Fruit fly (Drosophila melanogaster) whole organism, embryonic: Measurements from ENCODE around the gene sip3.

Experiments
- Awh ChIP-seq: fragments of 200-800 bp; sonication (Bioruptor generic); IDR thresholded peaks from 2 replicates; pipeline ENCODE4, ENCODE4 v1.3.6; 2022; ENCODE audit warnings: missing biosample characterization, missing genetic modification characterization
- Bgb ChIP-seq: fragments of 200-800 bp; sonication (Bioruptor generic); IDR thresholded peaks from 2 replicates; pipeline ENCODE4 v1.3.6; 2022; ENCODE audit warnings: missing biosample characterization, missing genetic modification characterization; ENCODE audit not compliant: partially characterized antibody
- CG10267 ChIP-seq: fragments of 200-800 bp; sonication (Bioruptor generic); optimal IDR thresholded peaks from 2 replicates; lab custom pipeline; 2018; ENCODE audit warnings: missing biosample characterization, mild to moderate bottlenecking, missing genetic modification characterization, moderate library complexity
- CG11247 ChIP-seq: fragments of 200-800 bp; sonication (Bioruptor generic); IDR thresholded peaks from 2 replicates; pipeline ENCODE4 v1.3.6; 2022; ENCODE audit warnings: missing biosample characterization, missing genetic modification characterization
- CG11696 ChIP-seq: fragments of 200-800 bp; sonication (Bioruptor generic); IDR thresholded peaks from 2 replicates; pipeline ENCODE4 v1.3.6; 2022; ENCODE audit warnings: missing biosample characterization, missing genetic modification characterization
- CG14667 ChIP-seq: fragments of 200-800 bp; sonication (Bioruptor generic); IDR thresholded peaks from 2 replicates; pipeline ENCODE4 v1.3.6; 2022; ENCODE audit warnings: missing biosample characterization, missing genetic modification characterization
- CG14710 ChIP-seq: fragments of 200-800 bp; sonication (Bioruptor generic); optimal IDR thresholded peaks from 3 replicates; lab custom pipeline; 2019; ENCODE audit warnings: missing biosample characterization, mild to moderate bottlenecking, missing genetic modification characterization, moderate library complexity
- CG14860 ChIP-seq: fragments of 200-800 bp; sonication (Bioruptor generic); IDR thresholded peaks from 3 replicates; pipeline ENCODE4 v1.3.6; 2022; ENCODE audit warnings: missing biosample characterization, missing genetic modification characterization; ENCODE audit not compliant: partially characterized antibody
- CG14965 ChIP-seq: fragments of 200-800 bp; sonication (Bioruptor generic); optimal IDR thresholded peaks from 2 replicates; lab custom pipeline; 2016; ENCODE audit warnings: missing biosample characterization, missing genetic modification characterization, borderline replicate concordance
- CG15514 ChIP-seq: fragments of 200-800 bp; sonication (Bioruptor generic); optimal IDR thresholded peaks from 3 replicates; lab custom pipeline; 2017; ENCODE audit warnings: missing biosample characterization, missing genetic modification characterization, mild to moderate bottlenecking, moderate library complexity, missing genetic modification reagents
- CG16813 ChIP-seq: fragments of 200-800 bp; sonication (Bioruptor generic); IDR thresholded peaks from 3 replicates; pipeline ENCODE4 v1.3.6; 2022; ENCODE audit warnings: missing biosample characterization, missing genetic modification characterization; ENCODE audit not compliant: partially characterized antibody
- CG17186 ChIP-seq: fragments of 200-800 bp; sonication (Bioruptor generic); optimal IDR thresholded peaks from 3 replicates; lab custom pipeline; 2017; ENCODE audit warnings: missing biosample characterization, missing genetic modification reagents, missing genetic modification characterization
- CG17361 ChIP-seq: fragments of 200-800 bp; sonication (Bioruptor generic); IDR thresholded peaks from 3 replicates; pipeline ENCODE4 v1.3.6; 2022; ENCODE audit warnings: missing biosample characterization, missing genetic modification characterization
- CG17829 ChIP-seq: fragments of 200-800 bp; optimal IDR thresholded peaks from 2 replicates; lab custom pipeline; 2019; ENCODE audit warnings: missing biosample characterization, mild to moderate bottlenecking, missing genetic modification characterization, moderate library complexity
- CG2116 ChIP-seq: fragments of 200-800 bp; sonication (Bioruptor generic); optimal IDR thresholded peaks from 3 replicates; lab custom pipeline; 2018; ENCODE audit warnings: missing biosample characterization, mild to moderate bottlenecking, missing genetic modification characterization
- CG2199 ChIP-seq: fragments of 200-800 bp; sonication (Bioruptor generic); IDR thresholded peaks from 3 replicates; pipeline ENCODE4 v1.3.6; 2022; ENCODE audit warnings: missing biosample characterization, missing genetic modification characterization
- CG42726 ChIP-seq: fragments of 200-800 bp; sonication (Bioruptor generic); IDR thresholded peaks from 2 replicates; pipeline ENCODE4 v1.3.6; 2022; ENCODE audit warnings: missing biosample characterization, missing genetic modification characterization; ENCODE audit not compliant: partially characterized antibody
- CG4360 ChIP-seq: fragments of 200-800 bp; sonication (Bioruptor generic); IDR thresholded peaks from 2 replicates; pipeline ENCODE4 v1.3.6; 2022; ENCODE audit warnings: missing biosample characterization, missing genetic modification characterization
- CG8359 ChIP-seq: fragments of 200-800 bp; sonication (Bioruptor generic); optimal IDR thresholded peaks from 2 replicates; lab custom pipeline; 2017; ENCODE audit warnings: missing biosample characterization, mild to moderate bottlenecking, missing genetic modification characterization, borderline replicate concordance
- CG8388 ChIP-seq: fragments of 200-800 bp; sonication (Bioruptor generic); optimal IDR thresholded peaks from 2 replicates; lab custom pipeline; 2019; ENCODE audit warnings: missing biosample characterization, mild to moderate bottlenecking, missing genetic modification characterization, moderate library complexity
- CG8924 ChIP-seq: fragments of 200-800 bp; optimal IDR thresholded peaks from 3 replicates; lab custom pipeline; 2019; ENCODE audit warnings: missing biosample characterization, mild to moderate bottlenecking, missing genetic modification characterization, moderate library complexity
- CTCF ChIP-seq: fragments of 200-800 bp; sonication (Bioruptor generic); optimal IDR thresholded peaks from 2 replicates; lab custom pipeline; 2017; ENCODE audit warnings: missing biosample characterization, mild to moderate bottlenecking, missing genetic modification characterization, moderate library complexity
- CrebB ChIP-seq: fragments of 200-800 bp; sonication (Bioruptor generic); optimal IDR thresholded peaks from 3 replicates; lab custom pipeline; 2018; ENCODE audit warnings: missing biosample characterization, mild to moderate bottlenecking, missing genetic modification characterization
- Dip3 ChIP-seq: fragments of 200-800 bp; sonication (Bioruptor generic); optimal IDR thresholded peaks from 3 replicates; lab custom pipeline; 2016; ENCODE audit warnings: missing biosample characterization, missing genetic modification characterization
- Dll ChIP-seq: fragments of 200-800 bp; sonication (Bioruptor generic); IDR thresholded peaks from 4 replicates; pipeline ENCODE4 v1.3.6; 2022; ENCODE audit warnings: missing biosample characterization, missing genetic modification characterization; ENCODE audit not compliant: partially characterized antibody
- Elba2 ChIP-seq: fragments of 200-800 bp; sonication (Bioruptor generic); optimal IDR thresholded peaks from 3 replicates; lab custom pipeline; 2016; ENCODE audit warnings: missing biosample characterization, missing genetic modification characterization
- H15 ChIP-seq: fragments of 200-800 bp; sonication (Bioruptor generic); IDR thresholded peaks from 3 replicates; pipeline ENCODE4 v1.3.6; 2022; ENCODE audit warnings: missing biosample characterization, missing genetic modification characterization
- Myb ChIP-seq: fragments of 200-800 bp; sonication (Bioruptor generic); optimal IDR thresholded peaks from 2 replicates; lab custom pipeline; 2016; ENCODE audit warnings: missing biosample characterization, missing genetic modification characterization
- Rfx ChIP-seq: fragments of 200-800 bp; sonication (Bioruptor generic); IDR thresholded peaks from 2 replicates; pipeline ENCODE4 v1.3.6; 2022; ENCODE audit warnings: missing biosample characterization, missing genetic modification characterization
- Sry-δ ChIP-seq: fragments of 200-800 bp; sonication (Bioruptor generic); optimal IDR thresholded peaks from 2 replicates; lab custom pipeline; 2016; ENCODE audit warnings: missing biosample characterization, missing genetic modification characterization
- Vsx1 ChIP-seq: fragments of 200-800 bp; sonication (Bioruptor generic); optimal IDR thresholded peaks from 2 replicates; lab custom pipeline; 2017; ENCODE audit warnings: missing biosample characterization, mild to moderate bottlenecking, missing genetic modification characterization, missing genetic modification reagents
- amos ChIP-seq: fragments of 200-800 bp; sonication (Bioruptor generic); IDR thresholded peaks from 2 replicates; pipeline ENCODE4 v1.3.6; 2022; ENCODE audit warnings: missing biosample characterization, missing genetic modification characterization; ENCODE audit not compliant: partially characterized antibody
- bcd ChIP-seq: fragments of 200-800 bp; sonication (Bioruptor generic); optimal IDR thresholded peaks from 2 replicates; lab custom pipeline; 2017; ENCODE audit warnings: missing biosample characterization, mild to moderate bottlenecking, missing genetic modification characterization
- chn ChIP-seq: fragments of 200-800 bp; sonication (Bioruptor generic); optimal IDR thresholded peaks from 2 replicates; lab custom pipeline; 2016; ENCODE audit warnings: missing biosample characterization, missing genetic modification characterization
- crp ChIP-seq, 2 experiments: fragments of 200-800 bp; sonication (Bioruptor generic); optimal IDR thresholded peaks; 2 replicates in 1 of 2; 3 replicates in 1 of 2; lab custom pipeline; 2017; ENCODE audit warnings: missing biosample characterization in 2 of 2, missing genetic modification characterization in 2 of 2, mild to moderate bottlenecking in 1 of 2, moderate library complexity in 1 of 2
- dpn ChIP-seq, 2 experiments: fragments of 200-800 bp; sonication (Bioruptor generic); optimal IDR thresholded peaks; 3 replicates each; lab custom pipeline; 2016; ENCODE audit warnings: missing biosample characterization in 2 of 2, missing genetic modification characterization in 2 of 2
- her ChIP-seq: fragments of 200-800 bp; sonication (Bioruptor generic); optimal IDR thresholded peaks from 2 replicates; lab custom pipeline; 2016; ENCODE audit warnings: missing biosample characterization, missing genetic modification characterization
- jumu ChIP-seq: fragments of 200-800 bp; sonication (Bioruptor generic); optimal IDR thresholded peaks from 3 replicates; lab custom pipeline; 2016; ENCODE audit warnings: missing biosample characterization, missing genetic modification characterization
- lbe ChIP-seq: fragments of 200-800 bp; sonication (Bioruptor generic); optimal IDR thresholded peaks from 2 replicates; lab custom pipeline; 2016; ENCODE audit warnings: missing biosample characterization, mild to moderate bottlenecking, missing genetic modification characterization
- lmd ChIP-seq: fragments of 200-800 bp; sonication (Bioruptor generic); IDR thresholded peaks from 2 replicates; pipeline ENCODE4 v1.3.6; 2022; ENCODE audit warnings: missing biosample characterization, missing genetic modification characterization
- lov ChIP-seq, 2 experiments: fragments of 200-800 bp in 1 of 2; fragments of >200 bp in 1 of 2; sonication (Bioruptor generic) in 1 of 2; IDR thresholded peaks in 1 of 2; optimal IDR thresholded peaks in 1 of 2; 2 replicates in 1 of 2; 3 replicates in 1 of 2; pipeline versions ENCODE4 v1.3.6 to Lab custom; 2017 to 2022; ENCODE audit warnings: missing biosample characterization in 1 of 2, missing genetic modification characterization in 1 of 2
- nerfin-2 ChIP-seq: fragments of 200-800 bp; sonication (Bioruptor generic); IDR thresholded peaks from 2 replicates; pipeline ENCODE4 v1.3.6; 2022; ENCODE audit warnings: missing biosample characterization, missing genetic modification characterization; ENCODE audit not compliant: partially characterized antibody
- nom ChIP-seq: fragments of 200-800 bp; sonication (Bioruptor generic); optimal IDR thresholded peaks from 2 replicates; lab custom pipeline; 2017; ENCODE audit warnings: missing biosample characterization, missing genetic modification characterization, mild to moderate bottlenecking, moderate library complexity, missing genetic modification reagents
- otp ChIP-seq: fragments of 200-800 bp; sonication (Bioruptor generic); IDR thresholded peaks from 3 replicates; pipeline ENCODE4, ENCODE4 v1.3.6; 2022; ENCODE audit warnings: missing biosample characterization, missing genetic modification characterization
- pita ChIP-seq: fragments of 200-800 bp; sonication (Bioruptor generic); optimal IDR thresholded peaks from 2 replicates; lab custom pipeline; 2017; ENCODE audit warnings: missing biosample characterization, mild to moderate bottlenecking, missing genetic modification characterization
- pzg ChIP-seq: fragments of 200-800 bp; sonication (Bioruptor generic); optimal IDR thresholded peaks from 3 replicates; lab custom pipeline; 2018; ENCODE audit warnings: missing biosample characterization, mild to moderate bottlenecking, missing genetic modification characterization, moderate library complexity
- repo ChIP-seq: fragments of 200-800 bp; sonication (Bioruptor generic); optimal IDR thresholded peaks from 2 replicates; lab custom pipeline; 2016; ENCODE audit warnings: missing biosample characterization, missing genetic modification characterization
- sqz ChIP-seq: fragments of 200-800 bp; sonication (Bioruptor generic); optimal IDR thresholded peaks from 3 replicates; lab custom pipeline; 2018; ENCODE audit warnings: missing biosample characterization, mild to moderate bottlenecking, missing genetic modification characterization
- stwl ChIP-seq: fragments of 200-800 bp; sonication (Bioruptor generic); optimal IDR thresholded peaks from 3 replicates; lab custom pipeline; 2018; ENCODE audit warnings: missing biosample characterization, mild to moderate bottlenecking, missing genetic modification characterization, moderate library complexity
- zfh2 ChIP-seq: fragments of 200-800 bp; sonication (Bioruptor generic); optimal IDR thresholded peaks from 2 replicates; lab custom pipeline; 2016; ENCODE audit warnings: missing biosample characterization, missing genetic modification characterization

The sip3 gene

DNA sequence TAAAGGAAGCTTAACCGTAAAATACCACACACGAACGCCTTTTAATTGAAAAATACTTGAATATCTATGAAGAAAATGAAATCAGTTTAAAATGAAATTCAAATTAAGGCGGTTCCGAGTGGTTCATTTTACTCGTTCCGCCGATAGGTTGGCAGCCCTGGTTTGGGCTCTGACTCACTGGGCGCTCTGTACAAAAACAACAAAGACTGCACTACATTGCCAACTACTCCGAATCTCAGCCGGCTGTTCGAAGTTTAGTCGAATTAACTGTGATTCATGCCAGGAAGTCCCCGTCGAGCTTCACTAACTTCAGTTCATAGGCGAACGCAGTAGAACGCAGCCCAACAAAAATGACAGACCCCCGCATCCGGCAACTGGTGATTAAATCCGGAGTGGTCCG lies 28.7 kb upstream of the sip3 start, which contains the start of gene Tbca (continued):
- TF ChIP-seq Awh (GFP tag; lab: Robert Waterston, UW): no peak
- TF ChIP-seq dpn (GFP tag; optimal IDR thresholded peaks at IDR 0.05; lab: Kevin White, UChicago): no peak
- TF ChIP-seq CG2116 (GFP tag; lab: Kevin White, UChicago): peak; percentile 45
- TF ChIP-seq her (GFP tag; lab: Kevin White, UChicago): no peak
- TF ChIP-seq CG42726 (GFP tag; lab: Robert Waterston, UW): peak; percentile 31; the same call in 1 of the 2 replicates
- no peak for TF ChIP-seq Dip3 (GFP tag; lab: Kevin White, UChicago)
- TF ChIP-seq zfh2 (GFP tag; lab: Kevin White, UChicago): no peak
- no peak for TF ChIP-seq CG11247
- TF ChIP-seq stwl: peak; percentile 11
- TF ChIP-seq H15 (GFP tag; lab: Robert Waterston, UW): no peak
- peak; percentile 92 for TF ChIP-seq sqz
- no peak for TF ChIP-seq chn
- TF ChIP-seq pita (GFP tag; lab: Kevin White, UChicago): no peak
- TF ChIP-seq CG17361: no peak
- TF ChIP-seq nom: peak; percentile 3
- peak; percentile 53; the same call in 2 of the 3 replicates for TF ChIP-seq CG16813 (GFP tag; lab: Robert Waterston, UW)
- TF ChIP-seq Sry-δ: peak; percentile 51
- TF ChIP-seq Myb (GFP tag; lab: Kevin White, UChicago): peak; percentile 87
- TF ChIP-seq CG14667 (GFP tag; lab: Robert Waterston, UW): no peak
- no peak for TF ChIP-seq CG11696 (GFP tag; lab: Robert Waterston, UW)
- TF ChIP-seq CG15514: peak; percentile 99
- peak; percentile 70 for TF ChIP-seq CG4360 (GFP tag; lab: Robert Waterston, UW)
- TF ChIP-seq pzg (GFP tag; lab: Kevin White, UChicago): peak; percentile 79
- no peak for TF ChIP-seq Rfx (GFP tag; lab: Robert Waterston, UW)
- TF ChIP-seq amos (GFP tag; lab: Robert Waterston, UW): peak; percentile 79
- TF ChIP-seq CG14965 (GFP tag; lab: Kevin White, UChicago): no peak
- peak; percentile 48 for TF ChIP-seq CG8388 (GFP tag; lab: Kevin White, UChicago)
- no peak for TF ChIP-seq lbe (GFP tag; lab: Kevin White, UChicago)
- no peak for TF ChIP-seq bcd (GFP tag; lab: Kevin White, UChicago)
- TF ChIP-seq repo: no peak
- no peak for TF ChIP-seq CrebB (tag; lab: Kevin White, UChicago)
- TF ChIP-seq crp (GFP tag; optimal IDR thresholded peaks at IDR 0.05; lab: Kevin White, UChicago): peak in 1 of 2 experiments; percentile 59
- TF ChIP-seq CG10267: peak; percentile 43
- TF ChIP-seq Elba2 (GFP tag; lab: Kevin White, UChicago): no peak
- peak; percentile 59 for TF ChIP-seq CTCF (GFP tag; lab: Kevin White, UChicago)
- TF ChIP-seq nerfin-2 (GFP tag; lab: Robert Waterston, UW): no peak
- no peak for TF ChIP-seq CG8924 (tag; lab: Kevin White, UChicago)
- no peak for TF ChIP-seq jumu
- TF ChIP-seq lov (optimal IDR thresholded peaks at IDR 0.05; lab: Kevin White, UChicago): no peak
- TF ChIP-seq lov (GFP tag; IDR thresholded peaks at IDR 0.05; lab: Robert Waterston, UW): no peak
- peak; percentile 63; the same call in 3 of the 4 replicates for TF ChIP-seq Dll (GFP tag; lab: Robert Waterston, UW)
- TF ChIP-seq CG17829 (tag; lab: Kevin White, UChicago): peak; percentile 9
- no peak for TF ChIP-seq lmd
- TF ChIP-seq Vsx1 (GFP tag; lab: Kevin White, UChicago): no peak
- TF ChIP-seq CG14710 (tag; lab: Kevin White, UChicago): peak; percentile 22
- peak; percentile 61 for TF ChIP-seq Bgb (GFP tag; lab: Robert Waterston, UW)
- TF ChIP-seq otp (GFP tag; lab: Robert Waterston, UW): no peak
- TF ChIP-seq CG17186 (GFP tag; lab: Kevin White, UChicago): peak; percentile 55
- no peak for TF ChIP-seq CG14860
- TF ChIP-seq CG2199 (GFP tag; lab: Robert Waterston, UW): no peak
- no peak for TF ChIP-seq CG8359
